Worm (Caenorhabditis elegans) whole organism, L4/young adult: Measurements from ENCODE around the gene mrt-2.

Experiments
- W03F9.2 ChIP-seq: fragments of 150-350 bp; optimal IDR thresholded peaks from 2 replicates; lab custom pipeline; 2014; ENCODE audit warnings: missing biosample characterization, missing genetic modification characterization
- dao-5 ChIP-seq: sonication (generic microtip); optimal IDR thresholded peaks from 2 replicates; lab custom pipeline; 2016; ENCODE audit warnings: missing genotype, missing genetic modification characterization, moderate library complexity, missing compliant biosample characterization
- him-1 ChIP-seq: sonication (generic microtip); optimal IDR thresholded peaks from 2 replicates; lab custom pipeline; 2016; ENCODE audit warnings: missing genotype, missing genetic modification reagents, missing genetic modification characterization, missing compliant biosample characterization

DNA sequence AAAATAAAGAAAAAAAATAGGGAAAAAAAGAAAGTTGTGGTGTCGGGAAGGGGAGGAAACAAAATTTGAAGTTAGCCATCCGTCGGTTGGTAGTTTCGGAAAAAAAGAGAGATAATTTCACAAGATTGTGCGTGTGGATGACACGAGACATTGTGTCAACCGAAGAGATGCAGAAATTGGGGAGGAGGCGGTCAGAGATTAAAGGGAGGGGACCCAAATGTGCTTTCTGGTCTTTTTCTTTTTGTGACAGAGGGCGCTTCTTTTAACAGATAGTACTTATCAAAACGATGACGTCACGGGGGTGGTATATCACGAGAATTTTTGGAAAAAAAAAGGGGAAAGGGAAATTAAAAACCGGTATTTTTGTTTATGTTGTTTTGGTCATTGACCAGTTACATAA lies 8.1 kb upstream of the mrt-2 start:
- no peak for TF ChIP-seq him-1 (tag; lab: Kevin White, UChicago)
- TF ChIP-seq dao-5 (tag; lab: Kevin White, UChicago): no peak
- TF ChIP-seq W03F9.2: no peak
